Fruit fly (Drosophila melanogaster) S2 (cell line): ENCODE measurements around the gene Herp.

ENCODE experiments used
- CG8478 ChIP-seq: fragments of >200 bp; optimal IDR thresholded peaks from 2 replicates; lab custom pipeline; 2018
- CTCF ChIP-seq, 2 experiments: fragments of >200 bp; optimal IDR thresholded peaks; 2 replicates each; lab custom pipeline; 2018

dm6 chr2L:7795859-7796258, 4.0 kb downstream of the Herp start, which contains the start of gene LKRSDH:
- TF ChIP-seq CTCF (optimal IDR thresholded peaks at IDR 0.05; lab: Kevin White, UChicago) (no peak), CG8478 (lab: Kevin White, UChicago) (no peak)
